Worm (Caenorhabditis elegans) whole organism, L4 larva: ENCODE measurements around the gene T10G3.3.
"Not testable (repeated sequence)": the region's sequence is repeated elsewhere in the genome, so short reads cannot be mapped to it uniquely, and the experiment has no call there.

Experiments
- nhr-42 ChIP-seq: fragments of 200-800 bp; sonication (Bioruptor generic); IDR thresholded peaks from 2 replicates; pipeline ENCODE4 v1.3.6; 2022; ENCODE audit warnings: missing genetic modification characterization, missing compliant biosample characterization
- skn-1 ChIP-seq: fragments of 150-350 bp; optimal IDR thresholded peaks from 2 replicates; lab custom pipeline; 2014; ENCODE audit warnings: missing biosample characterization, missing genetic modification characterization

DNA sequence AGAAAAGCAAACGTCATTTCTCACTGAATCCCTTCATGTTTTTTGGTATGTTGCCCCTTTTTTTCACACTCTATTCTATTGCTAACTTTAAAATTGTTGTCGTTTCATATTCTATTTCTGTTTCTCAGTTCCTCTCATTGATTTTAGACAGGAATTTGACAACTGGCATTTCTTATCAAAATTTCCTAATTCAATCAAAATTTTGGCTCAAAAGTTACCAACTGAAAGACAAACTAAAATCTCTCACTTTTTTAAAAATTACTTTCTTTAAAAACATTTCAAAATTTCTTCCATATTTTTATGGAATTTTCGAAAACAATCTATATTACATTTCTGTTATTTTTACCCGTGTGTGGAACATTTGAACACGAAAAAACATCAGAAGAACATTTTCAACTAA is 46.5 kb downstream of the T10G3.3 start, which contains the start of gene Y2H9A.6:
- not testable (repeated sequence) for TF ChIP-seq nhr-42 (GFP tag; lab: Robert Waterston, UW); skn-1
